Worm (Caenorhabditis elegans) whole organism, young adult: ENCODE results near the gene spp-28.

Experiments
- B0261.1 ChIP-seq: sonication (generic microtip); optimal IDR thresholded peaks from 2 replicates; lab custom pipeline; 2016; ENCODE audit warnings: mild to moderate bottlenecking, missing genetic modification characterization, moderate library complexity, missing compliant biosample characterization
- C17E4.6 ChIP-seq: fragments of 200-800 bp; sonication (Bioruptor generic); IDR thresholded peaks from 2 replicates; pipeline ENCODE4 v1.3.6; 2022; ENCODE audit warnings: missing genetic modification reagents, missing genetic modification characterization, missing compliant biosample characterization
- D2030.7 ChIP-seq: fragments of 200-800 bp; sonication (Bioruptor generic); IDR thresholded peaks from 2 replicates; pipeline ENCODE4 v1.3.6; 2022; ENCODE audit warnings: missing genetic modification reagents, missing genetic modification characterization, missing compliant biosample characterization
- F10E7.11 ChIP-seq: sonication (generic microtip); optimal IDR thresholded peaks from 2 replicates; lab custom pipeline; 2017; ENCODE audit warnings: mild to moderate bottlenecking, missing genetic modification characterization, moderate library complexity, missing compliant biosample characterization
- F49E8.2 ChIP-seq: sonication (generic microtip); optimal IDR thresholded peaks from 3 replicates; lab custom pipeline; 2017; ENCODE audit warnings: missing genetic modification characterization, mild to moderate bottlenecking, missing compliant biosample characterization, antibody characterized with exemption, moderate library complexity; ENCODE audit not compliant: insufficient read depth
- F57A8.1 ChIP-seq: fragments of 200-800 bp; sonication (Bioruptor generic); optimal IDR thresholded peaks from 2 replicates; lab custom pipeline; 2018; ENCODE audit warnings: mild to moderate bottlenecking, missing genetic modification characterization, moderate library complexity, missing compliant biosample characterization
- K11D2.4 ChIP-seq: fragments of 200-800 bp; sonication (Bioruptor generic); IDR thresholded peaks from 2 replicates; pipeline ENCODE4 v1.3.6; 2022; ENCODE audit warnings: missing genetic modification reagents, missing genetic modification characterization, missing compliant biosample characterization
- Y53F4B.3 ChIP-seq: fragments of 200-800 bp; sonication (Bioruptor generic); IDR thresholded peaks from 2 replicates; pipeline ENCODE4 v1.3.6; 2022; ENCODE audit warnings: missing genetic modification reagents, missing genetic modification characterization, missing compliant biosample characterization
- Y56A3A.18 ChIP-seq: fragments of 200-800 bp; sonication (Bioruptor generic); IDR thresholded peaks from 2 replicates; pipeline ENCODE4 v1.3.6; 2022; ENCODE audit warnings: missing genetic modification reagents, missing genetic modification characterization, missing compliant biosample characterization
- ZK185.1 ChIP-seq: sonication (generic microtip); optimal IDR thresholded peaks from 2 replicates; lab custom pipeline; 2016; ENCODE audit warnings: mild to moderate bottlenecking, missing genetic modification characterization, missing compliant biosample characterization; ENCODE audit not compliant: poor library complexity, severe bottlenecking
- akir-1 ChIP-seq: fragments of 200-800 bp; sonication (Bioruptor generic); optimal IDR thresholded peaks from 2 replicates; lab custom pipeline; 2018; ENCODE audit warnings: mild to moderate bottlenecking, missing genetic modification characterization, moderate library complexity, missing compliant biosample characterization
- attf-5 ChIP-seq: fragments of 200-800 bp; sonication (Bioruptor generic); optimal IDR thresholded peaks from 2 replicates; lab custom pipeline; 2018; ENCODE audit warnings: mild to moderate bottlenecking, missing genetic modification characterization, missing compliant biosample characterization
- ccch-3 ChIP-seq: fragments of 200-800 bp; sonication (Bioruptor generic); optimal IDR thresholded peaks from 2 replicates; lab custom pipeline; 2018; ENCODE audit warnings: mild to moderate bottlenecking, missing genetic modification characterization, missing compliant biosample characterization
- ceh-27 ChIP-seq: fragments of 200-800 bp; sonication (Bioruptor generic); optimal IDR thresholded peaks from 2 replicates; lab custom pipeline; 2018; ENCODE audit warnings: mild to moderate bottlenecking, missing genetic modification characterization, moderate library complexity, missing compliant biosample characterization
- ceh-40 ChIP-seq: fragments of 200-800 bp; sonication (Bioruptor generic); IDR thresholded peaks from 2 replicates; pipeline ENCODE4 v1.3.6; 2022; ENCODE audit warnings: missing genetic modification characterization, missing compliant biosample characterization
- ceh-58 ChIP-seq: fragments of 200-800 bp; sonication (Bioruptor generic); IDR thresholded peaks from 2 replicates; pipeline ENCODE4 v1.3.6; 2022; ENCODE audit warnings: missing genetic modification characterization, missing compliant biosample characterization
- ceh-91 ChIP-seq: fragments of 200-800 bp; sonication (Bioruptor generic); IDR thresholded peaks from 2 replicates; pipeline ENCODE4 v1.3.6; 2022; ENCODE audit warnings: missing genetic modification reagents, missing genetic modification characterization, missing compliant biosample characterization
- chd-7 ChIP-seq: sonication (generic microtip); optimal IDR thresholded peaks from 2 replicates; lab custom pipeline; 2016; ENCODE audit warnings: mild to moderate bottlenecking, missing genetic modification characterization, moderate library complexity, missing compliant biosample characterization
- efl-1 ChIP-seq: fragments of 150-350 bp; optimal IDR thresholded peaks from 2 replicates; lab custom pipeline; 2014; ENCODE audit warnings: missing biosample characterization, missing genetic modification reagents, missing genetic modification characterization
- egl-18 ChIP-seq: fragments of 200-800 bp; sonication (Bioruptor generic); IDR thresholded peaks from 2 replicates; pipeline ENCODE4 v1.3.6; 2022; ENCODE audit warnings: missing genetic modification reagents, missing genetic modification characterization, missing compliant biosample characterization
- ekl-4 ChIP-seq: fragments of 200-800 bp; sonication (Bioruptor generic); IDR thresholded peaks from 2 replicates; pipeline ENCODE4 v1.3.6; 2022; ENCODE audit warnings: missing genetic modification reagents, missing genetic modification characterization, missing compliant biosample characterization
- ets-4 ChIP-seq: fragments of 200-800 bp; sonication (Bioruptor generic); optimal IDR thresholded peaks from 2 replicates; lab custom pipeline; 2018; ENCODE audit warnings: mild to moderate bottlenecking, missing genetic modification characterization, missing compliant biosample characterization
- hlh-26 ChIP-seq: fragments of 200-800 bp; sonication (Bioruptor generic); conservative IDR thresholded peaks from 2 replicates; pipeline ENCODE4 v1.3.6; 2022; ENCODE audit warnings: missing genetic modification reagents, missing genetic modification characterization, missing compliant biosample characterization
- let-526 ChIP-seq: fragments of 200-800 bp; sonication (Bioruptor generic); IDR thresholded peaks from 2 replicates; pipeline ENCODE4 v1.3.6; 2022; ENCODE audit warnings: missing genetic modification reagents, missing genetic modification characterization, missing compliant biosample characterization
- madf-10 ChIP-seq: sonication (generic microtip); optimal IDR thresholded peaks from 2 replicates; lab custom pipeline; 2016; ENCODE audit warnings: mild to moderate bottlenecking, missing genetic modification characterization, missing compliant biosample characterization
- snpc-1.1 ChIP-seq: sonication (generic microtip); optimal IDR thresholded peaks from 2 replicates; lab custom pipeline; 2017; ENCODE audit warnings: missing genetic modification characterization, mild to moderate bottlenecking, missing compliant biosample characterization, antibody characterized with exemption, moderate library complexity, missing genotype, missing genetic modification reagents; ENCODE audit not compliant: insufficient read depth
- snpc-1.3 ChIP-seq: sonication (generic microtip); optimal IDR thresholded peaks from 2 replicates; lab custom pipeline; 2017; ENCODE audit warnings: missing genetic modification characterization, mild to moderate bottlenecking, missing compliant biosample characterization, antibody characterized with exemption, moderate library complexity, missing genotype, missing genetic modification reagents; ENCODE audit not compliant: insufficient read depth
- snpc-3.4 ChIP-seq: sonication (generic microtip); optimal IDR thresholded peaks from 2 replicates; lab custom pipeline; 2017; ENCODE audit warnings: missing genetic modification characterization, mild to moderate bottlenecking, missing compliant biosample characterization, antibody characterized with exemption, moderate library complexity, missing genotype, missing genetic modification reagents
- snpc-4 ChIP-seq, 5 experiments: fragments of 150-350 bp in 1 of 5; sonication (generic microtip) in 4 of 5; optimal IDR thresholded peaks; 2 replicates each; lab custom pipeline; 2014 to 2018; ENCODE audit warnings: missing genetic modification characterization in 5 of 5, missing biosample characterization in 3 of 5, antibody characterized with exemption in 2 of 5, mild to moderate bottlenecking in 2 of 5, missing compliant biosample characterization in 2 of 5, missing genotype in 2 of 5, moderate library complexity in 2 of 5, missing genetic modification reagents in 1 of 5
- tbx-9 ChIP-seq: sonication (generic microtip); optimal IDR thresholded peaks from 2 replicates; lab custom pipeline; 2016; ENCODE audit warnings: borderline replicate concordance, missing genetic modification characterization, inconsistent platforms, missing compliant biosample characterization
- unc-130 ChIP-seq: sonication (generic microtip); optimal IDR thresholded peaks from 2 replicates; lab custom pipeline; 2016; ENCODE audit warnings: missing genetic modification reagents, missing genetic modification characterization, missing compliant biosample characterization
- ztf-22 ChIP-seq: fragments of 200-800 bp; sonication (Bioruptor generic); optimal IDR thresholded peaks from 2 replicates; lab custom pipeline; 2018; ENCODE audit warnings: mild to moderate bottlenecking, missing genetic modification characterization, moderate library complexity, missing compliant biosample characterization
- ztf-25 ChIP-seq: fragments of 200-800 bp; sonication (Bioruptor generic); IDR thresholded peaks from 2 replicates; pipeline ENCODE4 v1.3.6; 2022; ENCODE audit warnings: missing genetic modification reagents, missing genetic modification characterization, missing compliant biosample characterization
- ztf-6 ChIP-seq: fragments of 200-800 bp; sonication (Bioruptor generic); IDR thresholded peaks from 2 replicates; pipeline ENCODE4 v1.3.6; 2022; ENCODE audit warnings: missing genetic modification reagents, missing genetic modification characterization, missing compliant biosample characterization

The spp-28 gene

ce11 chrIII:4170903-4171377 lies 19.2 kb downstream of the spp-28 start, which contains the start of the genes rnf-121 and C16C10.4 (continued):
- TF ChIP-seq akir-1 (GFP tag; lab: Kevin White, UChicago) (no peak), ekl-4 (GFP tag; lab: Robert Waterston, UW) (peak; percentile 60; the same call in 1 of the 2 replicates), ceh-40 (GFP tag; lab: Robert Waterston, UW) (no peak), snpc-4 (GFP tag; optimal IDR thresholded peaks at IDR 0.05; lab: Kevin White, UChicago) (peak; percentile 5), snpc-4 (tag; optimal IDR thresholded peaks at IDR 0.05; lab: Kevin White, UChicago) (peak in 2 of 4 experiments; percentile 28 to 54), F10E7.11 (tag; lab: Kevin White, UChicago) (no peak), unc-130 (GFP tag; lab: Kevin White, UChicago) (peak; percentile 73), efl-1 (GFP tag; lab: Kevin White, UChicago) (peak; percentile 26), ztf-25 (GFP tag; lab: Robert Waterston, UW) (0 out of 2 replicates have a peak, but pooled peaks have one; percentile 30), ceh-58 (GFP tag; lab: Robert Waterston, UW) (no peak), Y56A3A.18 (GFP tag; lab: Robert Waterston, UW) (no peak), D2030.7 (GFP tag; lab: Robert Waterston, UW) (peak; percentile 61; the same call in 1 of the 2 replicates), attf-5 (GFP tag; lab: Kevin White, UChicago) (peak; percentile 68), ets-4 (GFP tag; lab: Kevin White, UChicago) (no peak), K11D2.4 (GFP tag; lab: Robert Waterston, UW) (no peak), egl-18 (GFP tag; lab: Robert Waterston, UW) (no peak), ztf-6 (no peak)

ce11 chrIII:4168665-4169064 lies 21.5 kb downstream of the spp-28 start, which contains the start of gene ccdc-55:
Gene ccdc-55, minus strand, starts transcription at chrIII:4168765.
- TF ChIP-seq F57A8.1 (GFP tag; lab: Kevin White, UChicago) (no peak), tbx-9 (no peak), Y53F4B.3 (no peak), chd-7 (no peak), madf-10 (tag; lab: Kevin White, UChicago) (no peak), hlh-26 (GFP tag; lab: Robert Waterston, UW) (no peak), ZK185.1 (tag; lab: Kevin White, UChicago) (no peak), snpc-1.3 (tag; lab: Kevin White, UChicago) (no peak), snpc-3.4 (tag; lab: Kevin White, UChicago) (no peak), F49E8.2 (tag; lab: Kevin White, UChicago) (no peak), ztf-22 (GFP tag; lab: Kevin White, UChicago) (no peak)

- no peak for TF ChIP-seq ceh-27 (GFP tag; lab: Kevin White, UChicago)
- no peak for TF ChIP-seq ccch-3 (GFP tag; lab: Kevin White, UChicago)
- TF ChIP-seq ceh-91 (GFP tag; lab: Robert Waterston, UW): no peak
- TF ChIP-seq let-526: no peak
- TF ChIP-seq B0261.1: no peak
- no peak for TF ChIP-seq snpc-1.3 (tag; lab: Kevin White, UChicago)
- TF ChIP-seq snpc-1.1 (tag; lab: Kevin White, UChicago): no peak
- TF ChIP-seq C17E4.6 (GFP tag; lab: Robert Waterston, UW): no peak
Observed at ce11 chrIII:4166745-4167144, 23.4 kb downstream of the spp-28 start, which contains the start of gene rnf-5. Gene rnf-5, minus strand, starts transcription at chrIII:4166845.
